Worm (Caenorhabditis elegans): ENCODE results near the gene dyc-1.

ce11 chrX:14063830-14064229, 14.5 kb downstream of the dyc-1 start:
- TF ChIP-seq unc-55 (GFP tag; optimal IDR thresholded peaks at IDR 0.05) (peak; percentile 29), unc-3 (GFP tag; conservative IDR thresholded peaks at IDR 0.05) (peak; percentile 94), unc-3 (tag; optimal IDR thresholded peaks at IDR 0.05) (peak; percentile 91), C08G9.2 (tag; optimal IDR thresholded peaks at IDR 0.05) (peak; percentile 84), K09A11.1 (tag; optimal IDR thresholded peaks at IDR 0.05; ENCODE audit: insufficient read depth) (peak; percentile 86), pat-9 (tag; optimal IDR thresholded peaks at IDR 0.05) (peak; percentile 95), dmd-4 (tag; optimal IDR thresholded peaks at IDR 0.05; ENCODE audit: borderline replicate concordance) (peak; percentile 90)
